Fruit fly (Drosophila melanogaster): Measurements from ENCODE around the gene Rpp14a.

Gene Rpp14a

dm6 chr3R:30058057-30058868 lies 1.6 kb downstream of the Rpp14a start, which contains the start of gene sima (continued):
- TF ChIP-seq Sox14 (GFP tag; optimal IDR thresholded peaks at IDR 0.05), result peak; percentile 6
- no peak for TF ChIP-seq CG6792 (GFP tag; optimal IDR thresholded peaks at IDR 0.05)
- TF ChIP-seq CG8632 (GFP tag; optimal IDR thresholded peaks at IDR 0.05), result no peak
- TF ChIP-seq CG6276 (GFP tag; optimal IDR thresholded peaks at IDR 0.05), result peak; percentile 14
- TF ChIP-seq ss (GFP tag; optimal IDR thresholded peaks at IDR 0.05), result peak; percentile 31 to 41
- 0 out of 2 replicates have a peak, but pooled peaks have one; percentile 23 for TF ChIP-seq Gug (GFP tag; IDR thresholded peaks at IDR 0.05)
- peak; percentile 35 for TF ChIP-seq topi (GFP tag; optimal IDR thresholded peaks at IDR 0.05)
- peak; percentile 24 for TF ChIP-seq CG31627 (GFP tag; optimal IDR thresholded peaks at IDR 0.05)
- peak; percentile 41 for TF ChIP-seq CG3919 (GFP tag; optimal IDR thresholded peaks at IDR 0.05)
- TF ChIP-seq CG10669 (GFP tag; optimal IDR thresholded peaks at IDR 0.05), result no peak
- TF ChIP-seq Met (GFP tag; optimal IDR thresholded peaks at IDR 0.05), result peak; percentile 13
- TF ChIP-seq CG10631 (GFP tag; optimal IDR thresholded peaks at IDR 0.05), result no peak
- TF ChIP-seq Lpt (GFP tag; optimal IDR thresholded peaks at IDR 0.05), result no peak
- TF ChIP-seq acj6 (GFP tag; optimal IDR thresholded peaks at IDR 0.05), result peak; percentile 6
- TF ChIP-seq CG3032 (tag; optimal IDR thresholded peaks at IDR 0.05), result no peak

- TF ChIP-seq lz (GFP tag; optimal IDR thresholded peaks at IDR 0.05) (no peak), CG8319 (GFP tag; optimal IDR thresholded peaks at IDR 0.05) (no peak), fkh (GFP tag; optimal IDR thresholded peaks at IDR 0.05) (no peak), Eip78C (GFP tag) (peak; percentile 57), CG8119 (GFP tag; IDR thresholded peaks at IDR 0.05) (no peak), Ets21C (GFP tag; optimal IDR thresholded peaks at IDR 0.05) (no peak), ss (GFP tag; optimal IDR thresholded peaks at IDR 0.05) (peak in 1 of 2 experiments; percentile 7), topi (GFP tag; optimal IDR thresholded peaks at IDR 0.05) (no peak), Smox (GFP tag; optimal IDR thresholded peaks at IDR 0.05) (no peak), dsx (GFP tag; optimal IDR thresholded peaks at IDR 0.05; ENCODE audit: poor library complexity, severe bottlenecking) (peak; percentile 49), acj6 (GFP tag; optimal IDR thresholded peaks at IDR 0.05) (no peak)
These were observed 3.3 kb downstream of the Rpp14a start for dm6 chr3R:30059944-30060343.

dm6 chr3R:30060451-30061153 lies 3.9 kb downstream of the Rpp14a start:
- peak; percentile 56 for TF ChIP-seq fkh (GFP tag; optimal IDR thresholded peaks at IDR 0.05)
- no peak for TF ChIP-seq Hr4 (GFP tag; optimal IDR thresholded peaks at IDR 0.05)

dm6 chr3R:30061154-30061482 lies 4.5 kb downstream of the Rpp14a start:
- TF ChIP-seq CG11762 (GFP tag; optimal IDR thresholded peaks at IDR 0.05; ENCODE audit: insufficient read depth) (peak; percentile 89), pdm3 (GFP tag; optimal IDR thresholded peaks at IDR 0.05) (peak; percentile 90), CG3919 (GFP tag; optimal IDR thresholded peaks at IDR 0.05) (peak; percentile 98), CG9139 (GFP tag; optimal IDR thresholded peaks at IDR 0.05) (peak; percentile 83), CG6854 (GFP tag; optimal IDR thresholded peaks at IDR 0.05) (peak; percentile 85), fkh (GFP tag; optimal IDR thresholded peaks at IDR 0.05) (peak; percentile 47), CG11294 (GFP tag; IDR thresholded peaks at IDR 0.05) (peak; percentile 84), CG6276 (GFP tag; optimal IDR thresholded peaks at IDR 0.05) (peak; percentile 85), Smox (GFP tag; optimal IDR thresholded peaks at IDR 0.05) (peak; percentile 92), fd59A (GFP tag; optimal IDR thresholded peaks at IDR 0.05) (peak; percentile 75), Met (GFP tag; optimal IDR thresholded peaks at IDR 0.05) (peak; percentile 96), vri (GFP tag; optimal IDR thresholded peaks at IDR 0.05) (peak; percentile 91), Eip93F (GFP tag; optimal IDR thresholded peaks at IDR 0.05) (peak; percentile 66), CG32006 (GFP tag; optimal IDR thresholded peaks at IDR 0.05) (peak; percentile 85), CG10631 (GFP tag; optimal IDR thresholded peaks at IDR 0.05) (peak; percentile 92), ss (GFP tag; optimal IDR thresholded peaks at IDR 0.05) (peak; percentile 87 to 92), Eip78C (GFP tag) (peak; percentile 99), CG6163 (GFP tag; IDR thresholded peaks at IDR 0.05) (peak; percentile 98), OdsH (GFP tag; optimal IDR thresholded peaks at IDR 0.05) (peak; percentile 92), CG31627 (GFP tag; optimal IDR thresholded peaks at IDR 0.05) (peak; percentile 91), fd85E (GFP tag; optimal IDR thresholded peaks at IDR 0.05) (peak; percentile 84), CG10669 (GFP tag; optimal IDR thresholded peaks at IDR 0.05) (peak; percentile 95), CG8119 (GFP tag; IDR thresholded peaks at IDR 0.05) (peak; percentile 93), Eip75B (GFP tag; optimal IDR thresholded peaks at IDR 0.05) (peak; percentile 98), Blimp-1 (GFP tag; optimal IDR thresholded peaks at IDR 0.05) (peak; percentile 89), Ets96B (tag; optimal IDR thresholded peaks at IDR 0.05) (peak; percentile 94), Sox15 (GFP tag; optimal IDR thresholded peaks at IDR 0.05) (peak; percentile 81), CG8632 (GFP tag; optimal IDR thresholded peaks at IDR 0.05) (peak; percentile 91), acj6 (GFP tag; optimal IDR thresholded peaks at IDR 0.05) (peak; percentile 92), salr (GFP tag; optimal IDR thresholded peaks at IDR 0.05) (peak; percentile 77 to 78)
